Fruit fly (Drosophila melanogaster) whole organism, embryonic: Measurements from ENCODE around the gene unc-45.
A peak's percentile ranks its signal among the peaks of the same experiment; 100 is the strongest.

Experiments used
- CG10267 ChIP-seq: fragments of 200-800 bp; sonication (Bioruptor generic); optimal IDR thresholded peaks from 2 replicates; lab custom pipeline; 2018; ENCODE audit warnings: missing biosample characterization, mild to moderate bottlenecking, missing genetic modification characterization, moderate library complexity
- CG11560 ChIP-seq: fragments of 200-800 bp; sonication (Bioruptor generic); IDR thresholded peaks from 3 replicates; pipeline ENCODE4 v1.3.6; 2022; ENCODE audit warnings: missing biosample characterization, missing genetic modification characterization
- CG12236 ChIP-seq: fragments of 200-800 bp; sonication (Bioruptor generic); optimal IDR thresholded peaks from 2 replicates; lab custom pipeline; 2016; ENCODE audit warnings: missing biosample characterization, missing genetic modification characterization
- CG1233 ChIP-seq: fragments of 200-800 bp; sonication (Bioruptor generic); optimal IDR thresholded peaks from 4 replicates; lab custom pipeline; 2018; ENCODE audit warnings: missing biosample characterization, mild to moderate bottlenecking, missing genetic modification characterization
- CG14014 ChIP-seq: fragments of 200-800 bp; sonication (Bioruptor generic); IDR thresholded peaks from 2 replicates; pipeline ENCODE4 v1.3.6; 2022; ENCODE audit warnings: missing biosample characterization, missing genetic modification characterization
- CG14710 ChIP-seq: fragments of 200-800 bp; sonication (Bioruptor generic); optimal IDR thresholded peaks from 3 replicates; lab custom pipeline; 2019; ENCODE audit warnings: missing biosample characterization, mild to moderate bottlenecking, missing genetic modification characterization, moderate library complexity
- CG1602 ChIP-seq: fragments of 200-800 bp; sonication (Bioruptor generic); optimal IDR thresholded peaks from 3 replicates; lab custom pipeline; 2016; ENCODE audit warnings: missing biosample characterization, missing genetic modification characterization
- CG17612 ChIP-seq: fragments of 200-800 bp; sonication (Bioruptor generic); IDR thresholded peaks from 2 replicates; pipeline ENCODE4 v1.3.6; 2022; ENCODE audit warnings: missing biosample characterization, missing genetic modification characterization
- CG18764 ChIP-seq: fragments of 200-800 bp; sonication (Bioruptor generic); optimal IDR thresholded peaks from 3 replicates; lab custom pipeline; 2016; ENCODE audit warnings: missing biosample characterization, missing genetic modification characterization
- CG2202 ChIP-seq: fragments of 200-800 bp; sonication (Bioruptor generic); optimal IDR thresholded peaks from 2 replicates; lab custom pipeline; 2018; ENCODE audit warnings: missing biosample characterization, mild to moderate bottlenecking, missing genetic modification characterization
- CG30403 ChIP-seq: fragments of 200-800 bp; sonication (Bioruptor generic); optimal IDR thresholded peaks from 3 replicates; lab custom pipeline; 2016; ENCODE audit warnings: missing biosample characterization, missing genetic modification characterization
- CG31388 ChIP-seq: fragments of 200-800 bp; sonication (Bioruptor generic); optimal IDR thresholded peaks from 2 replicates; lab custom pipeline; 2016; ENCODE audit warnings: missing biosample characterization, missing genetic modification characterization
- CG34224 ChIP-seq: fragments of 200-800 bp; sonication (Bioruptor generic); IDR thresholded peaks from 3 replicates; pipeline ENCODE4 v1.3.6; 2022; ENCODE audit warnings: missing biosample characterization, missing genetic modification characterization; ENCODE audit not compliant: partially characterized antibody
- CG4730 ChIP-seq: fragments of 200-800 bp; sonication (Bioruptor generic); IDR thresholded peaks from 2 replicates; pipeline ENCODE4 v1.3.6; 2022; ENCODE audit warnings: missing biosample characterization, missing genetic modification characterization
- CG4854 ChIP-seq: fragments of 200-800 bp; sonication (Bioruptor generic); optimal IDR thresholded peaks from 2 replicates; lab custom pipeline; 2016; ENCODE audit warnings: missing biosample characterization, missing genetic modification characterization, inconsistent platforms
- CG8089 ChIP-seq: fragments of 200-800 bp; sonication (Bioruptor generic); optimal IDR thresholded peaks from 3 replicates; lab custom pipeline; 2016; ENCODE audit warnings: missing biosample characterization, missing genetic modification characterization
- CG8290 ChIP-seq, 3 experiments: fragments of 200-800 bp; sonication (Bioruptor generic); optimal IDR thresholded peaks; 2 replicates each; lab custom pipeline; 2016 to 2019; ENCODE audit warnings: missing biosample characterization in 3 of 3, missing genetic modification characterization in 3 of 3, mild to moderate bottlenecking in 2 of 3, moderate library complexity in 1 of 3
- CG9215 ChIP-seq: fragments of 200-800 bp; sonication (Bioruptor generic); IDR thresholded peaks from 2 replicates; pipeline ENCODE4 v1.3.6; 2022; ENCODE audit warnings: missing biosample characterization, missing genetic modification characterization
- CG9932 ChIP-seq: fragments of 200-800 bp; sonication (Bioruptor generic); IDR thresholded peaks from 2 replicates; pipeline ENCODE4 v1.3.6; 2022; ENCODE audit warnings: missing biosample characterization, missing genetic modification characterization
- Dip2 ChIP-seq: fragments of 200-800 bp; sonication (Bioruptor generic); IDR thresholded peaks from 2 replicates; pipeline ENCODE4 v1.3.6; 2022; ENCODE audit warnings: missing biosample characterization, missing genetic modification characterization
- Dp ChIP-seq: fragments of 200-800 bp; sonication (Bioruptor generic); optimal IDR thresholded peaks from 2 replicates; lab custom pipeline; 2018; ENCODE audit warnings: missing biosample characterization, mild to moderate bottlenecking, missing genetic modification characterization, moderate library complexity
- E2f2 ChIP-seq: fragments of 200-800 bp; sonication (Bioruptor generic); IDR thresholded peaks from 2 replicates; pipeline ENCODE4 v1.3.6; 2022; ENCODE audit warnings: missing biosample characterization, missing genetic modification characterization
- GATAe ChIP-seq: fragments of 200-800 bp; sonication (Bioruptor generic); conservative IDR thresholded peaks from 2 replicates; pipeline ENCODE4 v1.3.6; 2022; ENCODE audit warnings: missing biosample characterization, missing genetic modification characterization
- Hr78 ChIP-seq, 2 experiments: fragments of 200-800 bp in 1 of 2; fragments of >200 bp in 1 of 2; sonication (Bioruptor generic) in 1 of 2; optimal IDR thresholded peaks; 2 replicates each; lab custom pipeline; 2017 to 2019; ENCODE audit warnings: missing biosample characterization in 2 of 2, missing genetic modification characterization in 2 of 2, mild to moderate bottlenecking in 1 of 2, moderate library complexity in 1 of 2
- MTF-1 ChIP-seq: fragments of 200-800 bp; sonication (Bioruptor generic); optimal IDR thresholded peaks from 2 replicates; lab custom pipeline; 2018; ENCODE audit warnings: missing biosample characterization, mild to moderate bottlenecking, missing genetic modification characterization, borderline replicate concordance
- Mad ChIP-seq: fragments of 200-800 bp; sonication (Bioruptor generic); optimal IDR thresholded peaks from 2 replicates; lab custom pipeline; 2016; ENCODE audit warnings: missing biosample characterization, missing genetic modification characterization
- NC2α ChIP-seq: fragments of 200-800 bp; sonication (Bioruptor generic); optimal IDR thresholded peaks from 2 replicates; lab custom pipeline; 2016; ENCODE audit warnings: missing biosample characterization, missing genetic modification characterization
- NfI ChIP-seq: fragments of 200-800 bp; sonication (Bioruptor generic); optimal IDR thresholded peaks from 3 replicates; lab custom pipeline; 2018; ENCODE audit warnings: missing biosample characterization, mild to moderate bottlenecking, missing genetic modification characterization, moderate library complexity
- Opbp ChIP-seq: fragments of 200-800 bp; sonication (Bioruptor generic); IDR thresholded peaks from 3 replicates; pipeline ENCODE4 v1.3.6; 2022; ENCODE audit warnings: missing biosample characterization, missing genetic modification characterization; ENCODE audit not compliant: partially characterized antibody
- PHDP ChIP-seq: fragments of 200-800 bp; sonication (Bioruptor generic); optimal IDR thresholded peaks from 3 replicates; lab custom pipeline; 2018; ENCODE audit warnings: missing biosample characterization, mild to moderate bottlenecking, missing genetic modification characterization, moderate library complexity
- Sry-β ChIP-seq: fragments of 200-800 bp; sonication (Bioruptor generic); optimal IDR thresholded peaks from 2 replicates; lab custom pipeline; 2018; ENCODE audit warnings: missing biosample characterization, mild to moderate bottlenecking, missing genetic modification characterization, moderate library complexity
- Usf ChIP-seq: fragments of 200-800 bp; sonication (Bioruptor generic); optimal IDR thresholded peaks from 2 replicates; lab custom pipeline; 2017; ENCODE audit warnings: missing genotype, missing biosample characterization, missing genetic modification characterization
- ash1 ChIP-seq: fragments of 200-800 bp; sonication (Bioruptor generic); optimal IDR thresholded peaks from 2 replicates; lab custom pipeline; 2018; ENCODE audit warnings: missing biosample characterization, mild to moderate bottlenecking, missing genetic modification characterization
- chm ChIP-seq: fragments of 200-800 bp; sonication (Bioruptor generic); IDR thresholded peaks from 2 replicates; pipeline ENCODE4 v1.3.6; 2022; ENCODE audit warnings: missing biosample characterization, missing genetic modification characterization
- corto ChIP-seq: fragments of 200-800 bp; sonication (Bioruptor generic); optimal IDR thresholded peaks from 2 replicates; lab custom pipeline; 2016; ENCODE audit warnings: missing biosample characterization, mild to moderate bottlenecking, missing genetic modification characterization, moderate library complexity
- croc ChIP-seq: fragments of 200-800 bp; sonication (Bioruptor generic); conservative IDR thresholded peaks from 3 replicates; pipeline ENCODE4 v1.3.6; 2022; ENCODE audit warnings: missing biosample characterization, missing genetic modification characterization
- crol ChIP-seq: fragments of 200-800 bp; sonication (Bioruptor generic); IDR thresholded peaks from 2 replicates; pipeline ENCODE4 v1.3.6; 2022; ENCODE audit warnings: missing biosample characterization, missing genetic modification characterization
- gem ChIP-seq: fragments of 200-800 bp; sonication (Bioruptor generic); optimal IDR thresholded peaks from 2 replicates; lab custom pipeline; 2019; ENCODE audit warnings: missing biosample characterization, mild to moderate bottlenecking, missing genetic modification characterization, moderate library complexity
- gro ChIP-seq: fragments of 200-800 bp; sonication (Bioruptor generic); optimal IDR thresholded peaks from 2 replicates; lab custom pipeline; 2016; ENCODE audit warnings: missing biosample characterization, missing genetic modification characterization
- hkb ChIP-seq, 2 experiments: fragments of 200-800 bp in 1 of 2; fragments of >200 bp in 1 of 2; sonication (Bioruptor generic) in 1 of 2; IDR thresholded peaks in 1 of 2; optimal IDR thresholded peaks in 1 of 2; 2 replicates each; pipeline versions ENCODE4 v1.3.6 to Lab custom; 2017 to 2022; ENCODE audit warnings: missing biosample characterization in 1 of 2, missing genetic modification characterization in 1 of 2
- nerfin-2 ChIP-seq: fragments of 200-800 bp; sonication (Bioruptor generic); IDR thresholded peaks from 2 replicates; pipeline ENCODE4 v1.3.6; 2022; ENCODE audit warnings: missing biosample characterization, missing genetic modification characterization; ENCODE audit not compliant: partially characterized antibody
- odd ChIP-seq: fragments of 200-800 bp; sonication (Bioruptor generic); optimal IDR thresholded peaks from 2 replicates; lab custom pipeline; 2017; ENCODE audit warnings: missing biosample characterization, mild to moderate bottlenecking, missing genetic modification characterization
- onecut ChIP-seq: fragments of 200-800 bp; sonication (Bioruptor generic); IDR thresholded peaks from 2 replicates; pipeline ENCODE4 v1.3.6; 2022; ENCODE audit warnings: missing biosample characterization, missing genetic modification characterization
- ranshi ChIP-seq: fragments of 200-800 bp; sonication (Bioruptor generic); IDR thresholded peaks from 2 replicates; pipeline ENCODE4 v1.3.6; 2022; ENCODE audit warnings: missing biosample characterization, missing genetic modification characterization
- sisA ChIP-seq: fragments of 200-800 bp; sonication (Bioruptor generic); IDR thresholded peaks from 2 replicates; pipeline ENCODE4 v1.3.6; 2022; ENCODE audit warnings: missing biosample characterization, missing genetic modification characterization
- sna ChIP-seq: fragments of 200-800 bp; sonication (Bioruptor generic); IDR thresholded peaks from 2 replicates; pipeline ENCODE4 v1.3.6; 2022; ENCODE audit warnings: missing biosample characterization, missing genetic modification characterization; ENCODE audit not compliant: partially characterized antibody
- tll ChIP-seq, 2 experiments: fragments of 200-800 bp in 1 of 2; fragments of >200 bp in 1 of 2; sonication (Bioruptor generic) in 1 of 2; optimal IDR thresholded peaks; 2 replicates each; lab custom pipeline; 2017 to 2019; ENCODE audit warnings: missing biosample characterization in 2 of 2, missing genetic modification characterization in 2 of 2, mild to moderate bottlenecking in 1 of 2, moderate library complexity in 1 of 2
- vvl ChIP-seq: fragments of 200-800 bp; sonication (Bioruptor generic); IDR thresholded peaks from 2 replicates; pipeline ENCODE4 v1.3.6; 2022; ENCODE audit warnings: missing biosample characterization, missing genetic modification characterization
- zfh1 ChIP-seq: fragments of 200-800 bp; sonication (Bioruptor generic); IDR thresholded peaks from 3 replicates; pipeline ENCODE4 v1.3.6; 2022; ENCODE audit warnings: missing biosample characterization, missing genetic modification characterization

Gene unc-45

dm6 chr3R:8027203-8027688 lies 5.9 kb upstream of the unc-45 start (continued):
- peak; percentile 93 for TF ChIP-seq odd
- TF ChIP-seq CG9932 (GFP tag; lab: Robert Waterston, UW), result peak; percentile 73
- TF ChIP-seq CG14014, result peak; percentile 79
- TF ChIP-seq ash1, result no peak
- no peak for TF ChIP-seq crol (GFP tag; lab: Robert Waterston, UW)
- peak; percentile 70 for TF ChIP-seq CG1233 (GFP tag; lab: Kevin White, UChicago)
- no peak for TF ChIP-seq CG8290 (GFP tag; optimal IDR thresholded peaks at IDR 0.05; lab: Kevin White, UChicago)
- TF ChIP-seq CG8290 (tag; optimal IDR thresholded peaks at IDR 0.05; lab: Kevin White, UChicago), result no peak
- TF ChIP-seq croc (GFP tag; lab: Robert Waterston, UW), result peak; percentile 64; the same call in 2 of the 3 replicates
- peak; percentile 96 for TF ChIP-seq gem (tag; lab: Kevin White, UChicago)
- TF ChIP-seq CG1602 (GFP tag; lab: Kevin White, UChicago), result peak; percentile 78
- TF ChIP-seq gro (GFP tag; lab: Kevin White, UChicago), result no peak
- TF ChIP-seq CG8089 (GFP tag; lab: Kevin White, UChicago), result no peak
- no peak for TF ChIP-seq Opbp (GFP tag; lab: Robert Waterston, UW)
- no peak for TF ChIP-seq hkb (optimal IDR thresholded peaks at IDR 0.05; lab: Kevin White, UChicago)
- TF ChIP-seq hkb (GFP tag; IDR thresholded peaks at IDR 0.05; lab: Robert Waterston, UW), result peak; percentile 87
- TF ChIP-seq CG14710 (tag; lab: Kevin White, UChicago), result peak; percentile 83
- no peak; the same call in 2 of the 3 replicates for TF ChIP-seq CG34224
- peak; percentile 70 for TF ChIP-seq Usf (GFP tag; lab: Kevin White, UChicago)
- TF ChIP-seq E2f2 (GFP tag; lab: Robert Waterston, UW), result peak; percentile 64; the same call in 1 of the 2 replicates
- no peak for TF ChIP-seq CG12236 (GFP tag; lab: Kevin White, UChicago)
- TF ChIP-seq Sry-β, result no peak
- no peak for TF ChIP-seq CG18764
- peak; percentile 68 for TF ChIP-seq CG9215 (GFP tag; lab: Robert Waterston, UW)
- TF ChIP-seq CG11560, result no peak
- TF ChIP-seq NC2α (GFP tag; lab: Kevin White, UChicago), result no peak
- TF ChIP-seq CG30403 (GFP tag; lab: Kevin White, UChicago), result peak; percentile 85
- TF ChIP-seq sisA, result peak; percentile 63
- peak; percentile 29 for TF ChIP-seq corto (GFP tag; lab: Kevin White, UChicago)
- no peak for TF ChIP-seq sna (GFP tag; lab: Robert Waterston, UW)
- TF ChIP-seq vvl (GFP tag; lab: Robert Waterston, UW), result peak; percentile 71
- peak; percentile 8 for TF ChIP-seq MTF-1
- peak; percentile 21; the same call in 1 of the 2 replicates for TF ChIP-seq onecut (GFP tag; lab: Robert Waterston, UW)
- TF ChIP-seq CG31388, result no peak
- TF ChIP-seq CG10267 (tag; lab: Kevin White, UChicago), result peak; percentile 82
- TF ChIP-seq ranshi (GFP tag; lab: Robert Waterston, UW), result peak; percentile 69
- peak; percentile 54; the same call in 1 of the 2 replicates for TF ChIP-seq chm (GFP tag; lab: Robert Waterston, UW)
- TF ChIP-seq GATAe (GFP tag; lab: Robert Waterston, UW), result no peak
- TF ChIP-seq Dip2 (GFP tag; lab: Robert Waterston, UW), result no peak
- TF ChIP-seq nerfin-2, result no peak
- TF ChIP-seq CG2202, result peak; percentile 72
- TF ChIP-seq NfI (GFP tag; lab: Kevin White, UChicago), result peak; percentile 91
- peak; percentile 11 for TF ChIP-seq Dp (GFP tag; lab: Kevin White, UChicago)
- TF ChIP-seq Mad, result peak; percentile 34
- peak; percentile 95 for TF ChIP-seq PHDP (tag; lab: Kevin White, UChicago)
- no peak for TF ChIP-seq CG17612 (GFP tag; lab: Robert Waterston, UW)
- no peak for TF ChIP-seq tll (GFP tag; optimal IDR thresholded peaks at IDR 0.05; lab: Kevin White, UChicago)
- TF ChIP-seq CG4730 (GFP tag; lab: Robert Waterston, UW), result no peak
- TF ChIP-seq Hr78 (GFP tag; optimal IDR thresholded peaks at IDR 0.05; lab: Kevin White, UChicago), result peak in 1 of 2 experiments; percentile 76
- 0 out of 3 replicates have a peak, but pooled peaks have one; percentile 50 for TF ChIP-seq zfh1 (GFP tag; lab: Robert Waterston, UW)
- TF ChIP-seq CG4854 (GFP tag; lab: Kevin White, UChicago), result no peak
